Worm (Caenorhabditis elegans): ENCODE results near the gene F23H11.5.

DNA sequence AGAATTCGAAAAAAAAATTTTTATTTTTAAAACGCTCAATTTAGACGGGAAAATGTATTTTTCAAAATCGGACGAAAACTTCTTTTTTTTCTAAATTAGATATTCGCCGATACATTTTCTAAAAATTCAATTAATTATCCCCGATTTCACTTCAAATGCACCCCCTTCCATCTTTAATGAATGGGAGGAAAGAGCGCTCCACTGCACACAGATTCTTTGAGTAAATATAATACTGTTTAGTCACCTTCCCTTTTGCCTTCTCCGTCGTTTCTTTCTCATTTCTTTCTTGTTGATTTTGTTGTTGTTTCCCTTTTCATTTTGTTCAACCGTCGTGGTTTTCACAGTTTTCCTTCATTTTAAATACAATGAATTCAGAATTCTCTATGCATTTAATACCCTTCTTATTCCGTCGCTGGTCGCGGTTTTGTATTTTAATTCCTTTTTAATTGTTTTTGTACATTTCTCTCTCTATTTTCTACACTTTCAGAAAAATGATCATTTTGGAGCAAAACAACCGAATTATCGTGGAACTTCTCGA is 48.5 kb downstream of the F23H11.5 start, which contains the start of gene arx-4:
- no peak for TF ChIP-seq unc-39 (tag; optimal IDR thresholded peaks at IDR 0.05)
- no peak for TF ChIP-seq lin-15B (tag; optimal IDR thresholded peaks at IDR 0.05)
- no peak for TF ChIP-seq skn-1 (tag; optimal IDR thresholded peaks at IDR 0.05)
- TF ChIP-seq nhr-11 (tag; optimal IDR thresholded peaks at IDR 0.05), result no peak
- TF ChIP-seq ztf-4 (tag; optimal IDR thresholded peaks at IDR 0.05), result no peak
- no peak for TF ChIP-seq snpc-4 (tag; optimal IDR thresholded peaks at IDR 0.05)
- peak; percentile 88 for TF ChIP-seq pha-4 (tag; optimal IDR thresholded peaks at IDR 0.05)
- TF ChIP-seq nhr-237 (tag; optimal IDR thresholded peaks at IDR 0.05), result no peak
- no peak for TF ChIP-seq ztf-11 (tag; optimal IDR thresholded peaks at IDR 0.05)
- TF ChIP-seq ama-1 (optimal IDR thresholded peaks at IDR 0.05), result no peak
- no peak for TF ChIP-seq ceh-9 (tag; optimal IDR thresholded peaks at IDR 0.05)
- TF ChIP-seq lin-39 (tag; optimal IDR thresholded peaks at IDR 0.05), result no peak

Measured in whole organism, L3 larva.